Worm (Caenorhabditis elegans) whole organism, late embryonic: Measurements from ENCODE around the gene lgc-55.

Experiments
- C08G9.2 ChIP-seq: sonication (generic microtip); optimal IDR thresholded peaks from 2 replicates; lab custom pipeline; 2016; ENCODE audit warnings: mild to moderate bottlenecking, missing genetic modification characterization, moderate library complexity, missing compliant biosample characterization
- C38D4.7 ChIP-seq: fragments of 200-800 bp; sonication (Bioruptor generic); optimal IDR thresholded peaks from 2 replicates; lab custom pipeline; 2018; ENCODE audit warnings: mild to moderate bottlenecking, missing genetic modification characterization, moderate library complexity, missing compliant biosample characterization
- K09A11.1 ChIP-seq: sonication (generic microtip); optimal IDR thresholded peaks from 2 replicates; lab custom pipeline; 2017; ENCODE audit warnings: antibody characterized with exemption, mild to moderate bottlenecking, missing genetic modification characterization, missing compliant biosample characterization; ENCODE audit not compliant: insufficient read depth
- ahr-1 ChIP-seq: sonication (generic microtip); optimal IDR thresholded peaks from 2 replicates; lab custom pipeline; 2016; ENCODE audit warnings: missing genetic modification characterization, missing compliant biosample characterization
- ceh-24 ChIP-seq: sonication (generic microtip); optimal IDR thresholded peaks from 2 replicates; lab custom pipeline; 2016; ENCODE audit warnings: mild to moderate bottlenecking, missing genetic modification characterization, missing compliant biosample characterization
- ceh-48 ChIP-seq: sonication (generic microtip); optimal IDR thresholded peaks from 2 replicates; lab custom pipeline; 2016; ENCODE audit warnings: missing genetic modification characterization, inconsistent platforms, missing compliant biosample characterization
- ceh-6 ChIP-seq: fragments of 200-800 bp; sonication (Bioruptor generic); optimal IDR thresholded peaks from 2 replicates; lab custom pipeline; 2018; ENCODE audit warnings: mild to moderate bottlenecking, missing genetic modification characterization, missing compliant biosample characterization
- ceh-9 ChIP-seq: sonication (generic microtip); optimal IDR thresholded peaks from 2 replicates; lab custom pipeline; 2016; ENCODE audit warnings: mild to moderate bottlenecking, missing genetic modification characterization, inconsistent platforms, missing compliant biosample characterization
- che-1 ChIP-seq: sonication (generic microtip); optimal IDR thresholded peaks from 2 replicates; lab custom pipeline; 2016; ENCODE audit warnings: mild to moderate bottlenecking, missing genetic modification characterization, missing compliant biosample characterization
- dmd-4 ChIP-seq: sonication (generic microtip); optimal IDR thresholded peaks from 2 replicates; lab custom pipeline; 2016; ENCODE audit warnings: borderline replicate concordance, missing genetic modification characterization, missing compliant biosample characterization
- elt-2 ChIP-seq: sonication (generic microtip); optimal IDR thresholded peaks from 2 replicates; lab custom pipeline; 2016; ENCODE audit warnings: missing genetic modification reagents, missing genetic modification characterization, missing compliant biosample characterization
- eyg-1 ChIP-seq: sonication (generic microtip); optimal IDR thresholded peaks from 2 replicates; lab custom pipeline; 2016; ENCODE audit warnings: missing genotype, missing genetic modification characterization, missing compliant biosample characterization
- fax-1 ChIP-seq: sonication (generic microtip); optimal IDR thresholded peaks from 2 replicates; lab custom pipeline; 2016; ENCODE audit warnings: missing genotype, missing genetic modification characterization, missing compliant biosample characterization
- fkh-10 ChIP-seq: fragments of 150-350 bp; optimal IDR thresholded peaks from 2 replicates; lab custom pipeline; 2014; ENCODE audit warnings: missing biosample characterization, missing genetic modification reagents, missing genetic modification characterization
- fkh-6 ChIP-seq: sonication (generic microtip); optimal IDR thresholded peaks from 2 replicates; lab custom pipeline; 2016; ENCODE audit warnings: missing genetic modification characterization, missing compliant biosample characterization
- gmeb-2 ChIP-seq: sonication (generic microtip); optimal IDR thresholded peaks from 2 replicates; lab custom pipeline; 2016; ENCODE audit warnings: missing genetic modification characterization, inconsistent platforms, missing compliant biosample characterization
- hlh-13 ChIP-seq: fragments of 200-800 bp; sonication (Bioruptor generic); optimal IDR thresholded peaks from 2 replicates; lab custom pipeline; 2018; ENCODE audit warnings: mild to moderate bottlenecking, missing genetic modification characterization, missing compliant biosample characterization
- hlh-15 ChIP-seq: sonication (generic microtip); optimal IDR thresholded peaks from 2 replicates; lab custom pipeline; 2016; ENCODE audit warnings: missing genetic modification characterization, missing compliant biosample characterization
- hlh-30 ChIP-seq: sonication (generic microtip); optimal IDR thresholded peaks from 2 replicates; lab custom pipeline; 2017; ENCODE audit warnings: antibody characterized with exemption, missing genetic modification characterization, missing compliant biosample characterization; ENCODE audit not compliant: insufficient read depth
- hlh-8 ChIP-seq: sonication (generic microtip); optimal IDR thresholded peaks from 2 replicates; lab custom pipeline; 2016; ENCODE audit warnings: missing genotype, missing genetic modification characterization, missing compliant biosample characterization
- madf-2 ChIP-seq: sonication (generic microtip); optimal IDR thresholded peaks from 2 replicates; lab custom pipeline; 2017; ENCODE audit warnings: missing genetic modification characterization, missing compliant biosample characterization
- mec-3 ChIP-seq: sonication (generic microtip); optimal IDR thresholded peaks from 2 replicates; lab custom pipeline; 2016; ENCODE audit warnings: borderline replicate concordance, missing genetic modification characterization, missing compliant biosample characterization
- nfya-1 ChIP-seq: sonication (generic microtip); optimal IDR thresholded peaks from 2 replicates; lab custom pipeline; 2017; ENCODE audit warnings: missing genetic modification characterization, mild to moderate bottlenecking, missing compliant biosample characterization, antibody characterized with exemption, moderate library complexity
- nhr-11 ChIP-seq: fragments of 150-350 bp; optimal IDR thresholded peaks from 2 replicates; lab custom pipeline; 2014; ENCODE audit warnings: missing biosample characterization, missing genetic modification characterization
- pat-9 ChIP-seq: fragments of 200-800 bp; sonication (Bioruptor generic); optimal IDR thresholded peaks from 2 replicates; lab custom pipeline; 2018; ENCODE audit warnings: mild to moderate bottlenecking, missing genetic modification characterization, moderate library complexity, missing compliant biosample characterization
- pax-1 ChIP-seq: fragments of 150-350 bp; optimal IDR thresholded peaks from 2 replicates; lab custom pipeline; 2014; ENCODE audit warnings: missing biosample characterization, missing genetic modification characterization
- pha-2 ChIP-seq: sonication (generic microtip); optimal IDR thresholded peaks from 2 replicates; lab custom pipeline; 2017; ENCODE audit warnings: mild to moderate bottlenecking, missing genetic modification characterization, missing compliant biosample characterization
- pqm-1 ChIP-seq: sonication (generic microtip); optimal IDR thresholded peaks from 2 replicates; lab custom pipeline; 2016; ENCODE audit warnings: missing genetic modification characterization, missing compliant biosample characterization
- pros-1 ChIP-seq: fragments of 150-350 bp; optimal IDR thresholded peaks from 2 replicates; lab custom pipeline; 2014; ENCODE audit warnings: missing biosample characterization, missing genetic modification reagents, missing genetic modification characterization
- ref-2 ChIP-seq: sonication (generic microtip); optimal IDR thresholded peaks from 2 replicates; lab custom pipeline; 2016; ENCODE audit warnings: missing genetic modification characterization, missing compliant biosample characterization
- tbx-2 ChIP-seq: sonication (generic microtip); optimal IDR thresholded peaks from 2 replicates; lab custom pipeline; 2016; ENCODE audit warnings: missing genetic modification characterization, missing compliant biosample characterization
- tbx-7 ChIP-seq: sonication (generic microtip); optimal IDR thresholded peaks from 2 replicates; lab custom pipeline; 2016; ENCODE audit warnings: missing genotype, missing genetic modification characterization, missing compliant biosample characterization
- ttx-3 ChIP-seq: sonication (generic microtip); optimal IDR thresholded peaks from 2 replicates; lab custom pipeline; 2016; ENCODE audit warnings: missing genetic modification reagents, missing genetic modification characterization, missing compliant biosample characterization
- unc-42 ChIP-seq: sonication (generic microtip); optimal IDR thresholded peaks from 2 replicates; lab custom pipeline; 2016; ENCODE audit warnings: missing genotype, missing genetic modification characterization, missing compliant biosample characterization
- unc-55 ChIP-seq: sonication (generic microtip); optimal IDR thresholded peaks from 2 replicates; lab custom pipeline; 2017; ENCODE audit warnings: missing biosample characterization, missing genetic modification reagents, missing genetic modification characterization
- zip-5 ChIP-seq: sonication (generic microtip); optimal IDR thresholded peaks from 2 replicates; lab custom pipeline; 2016; ENCODE audit warnings: missing genetic modification characterization, missing compliant biosample characterization

The lgc-55 gene

DNA sequence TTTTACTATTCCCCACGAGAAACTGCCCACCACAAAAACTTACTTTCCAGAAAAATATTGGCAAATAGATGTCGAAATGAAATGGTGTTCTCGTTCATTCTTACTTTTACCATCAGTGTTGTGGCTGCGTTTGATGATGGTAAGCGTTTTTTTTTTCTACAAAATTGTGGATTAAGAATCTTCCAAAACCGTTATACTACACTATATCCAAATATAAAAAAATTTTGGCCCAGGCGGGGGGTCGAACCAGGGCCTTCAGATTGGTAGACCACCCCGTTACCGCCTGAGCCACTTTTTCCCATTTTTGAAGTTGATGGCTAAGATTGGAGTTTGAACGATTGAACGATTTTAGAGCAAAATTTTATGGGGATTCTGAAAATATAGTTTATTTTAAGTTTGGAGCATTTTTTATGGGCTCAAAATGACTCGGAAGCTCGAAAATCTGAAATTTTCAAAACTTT lies at the start of gene lgc-55:
lgc-55 (plus strand) TSS at position 51 of the 461 bp plus-strand sequence.
- TF ChIP-seq unc-42 = no peak
- no peak for TF ChIP-seq che-1 (tag; lab: Kevin White, UChicago)
- no peak for TF ChIP-seq pros-1 (tag; lab: Kevin White, UChicago)
- no peak for TF ChIP-seq hlh-30 (tag; lab: Kevin White, UChicago)

DNA sequence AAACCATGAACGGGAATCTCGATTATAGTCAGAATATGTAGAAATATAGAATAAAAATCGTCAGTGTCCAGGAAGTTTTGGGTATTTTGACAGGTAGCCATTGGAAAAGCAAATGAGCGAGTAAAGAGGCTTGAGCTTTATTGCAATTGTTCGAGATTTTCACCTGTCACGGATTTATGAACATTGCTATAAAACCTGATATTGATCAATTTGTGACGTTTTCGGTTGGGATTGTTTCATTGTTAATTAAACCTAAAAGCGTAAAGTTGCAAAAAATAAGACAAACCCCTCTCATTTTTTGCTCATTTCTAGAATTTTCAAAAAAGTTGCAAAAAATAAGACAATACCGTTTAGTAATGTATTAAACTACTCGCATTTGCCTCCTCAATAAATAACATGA lies 44.6 kb upstream of the lgc-55 start, which contains the start of gene srh-183:
srh-183 (minus strand) TSS at position 101 of the 400 bp plus-strand sequence.
- TF ChIP-seq fax-1 (tag; lab: Kevin White, UChicago) (no peak), pax-1 (no peak), gmeb-2 (tag; lab: Kevin White, UChicago) (no peak), ahr-1 (tag; lab: Kevin White, UChicago) (no peak), hlh-13 (no peak), unc-55 (GFP tag; lab: Kevin White, UChicago) (no peak), ttx-3 (no peak), ceh-6 (no peak), ceh-24 (tag; lab: Kevin White, UChicago) (no peak), zip-5 (no peak), C38D4.7 (GFP tag; lab: Kevin White, UChicago) (no peak), mec-3 (tag; lab: Kevin White, UChicago) (no peak), hlh-15 (tag; lab: Kevin White, UChicago) (no peak), elt-2 (tag; lab: Kevin White, UChicago) (no peak), fkh-10 (GFP tag; lab: Kevin White, UChicago) (no peak), tbx-2 (tag; lab: Kevin White, UChicago) (no peak), madf-2 (tag; lab: Kevin White, UChicago) (no peak), fkh-6 (tag; lab: Kevin White, UChicago) (no peak)

ce11 chrV:19981832-19982462 lies 40.9 kb upstream of the lgc-55 start, which contains the start of gene Y60A3A.24:
Gene Y60A3A.24 (minus strand): TSS chrV:19981882.
- TF ChIP-seq ceh-6 (no peak), elt-2 (tag; lab: Kevin White, UChicago) (peak; percentile 70)

DNA sequence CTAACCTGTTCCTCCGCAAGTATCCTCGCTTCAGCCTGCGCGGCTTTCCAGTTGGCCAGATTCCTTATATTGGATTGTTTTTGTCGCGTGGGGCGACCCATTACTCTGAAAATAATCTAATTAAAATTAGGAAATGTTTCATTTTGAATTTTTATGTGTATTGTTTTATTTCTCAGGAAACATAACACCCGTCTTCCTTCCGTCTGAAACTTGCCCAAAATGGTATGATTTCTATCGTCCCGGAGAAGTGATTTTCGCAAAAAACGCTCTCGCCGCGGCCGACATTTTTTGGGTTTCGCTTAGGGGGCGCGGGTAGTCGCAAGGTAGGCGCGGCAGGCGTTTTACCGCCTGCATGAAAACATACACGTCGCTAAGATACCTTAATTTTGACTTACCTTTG lies 36.6 kb upstream of the lgc-55 start, which contains the start of gene clec-260:
clec-260 (minus strand) TSS at position 101 of the 400 bp plus-strand sequence.
- TF ChIP-seq pqm-1 (tag; lab: Kevin White, UChicago) = no peak
- no peak for TF ChIP-seq nhr-11 (tag; lab: Kevin White, UChicago)
- no peak for TF ChIP-seq tbx-7
- TF ChIP-seq K09A11.1 (tag; lab: Kevin White, UChicago) = no peak
- no peak for TF ChIP-seq C08G9.2 (tag; lab: Kevin White, UChicago)
- TF ChIP-seq pha-2 (tag; lab: Kevin White, UChicago) = no peak
- TF ChIP-seq ref-2 = no peak
- TF ChIP-seq gmeb-2 (tag; lab: Kevin White, UChicago) = no peak
- TF ChIP-seq nfya-1 (tag; lab: Kevin White, UChicago) = no peak
- TF ChIP-seq hlh-8 (tag; lab: Kevin White, UChicago) = no peak
- no peak for TF ChIP-seq ceh-9 (tag; lab: Kevin White, UChicago)
- TF ChIP-seq dmd-4 (tag; lab: Kevin White, UChicago) = no peak
- no peak for TF ChIP-seq ceh-48 (tag; lab: Kevin White, UChicago)
- TF ChIP-seq eyg-1 (tag; lab: Kevin White, UChicago) = no peak
- no peak for TF ChIP-seq pat-9 (tag; lab: Kevin White, UChicago)
